Worm (Caenorhabditis elegans): ENCODE results near the gene fbxa-114.

- TF ChIP-seq ztf-29 (GFP tag; IDR thresholded peaks at IDR 0.05) (no peak), flt-1 (GFP tag; IDR thresholded peaks at IDR 0.05) (no peak), ztf-23 (GFP tag; IDR thresholded peaks at IDR 0.05) (no peak), cog-1 (tag; optimal IDR thresholded peaks at IDR 0.05) (no peak)
These were observed 32.3 kb downstream of the fbxa-114 start, which contains the start of gene Y113G7B.15 for ce11 chrV:20233743-20234142.
